Worm (Caenorhabditis elegans) whole organism, young adult: Measurements from ENCODE around the gene math-34.
"Not testable (repeated sequence)": the region's sequence is repeated elsewhere in the genome, so short reads cannot be mapped to it uniquely, and the experiment has no call there.

Experiments
- B0019.2 ChIP-seq: fragments of 200-800 bp; sonication (Bioruptor generic); conservative IDR thresholded peaks from 2 replicates; pipeline ENCODE4 v1.3.6; 2022; ENCODE audit warnings: missing genetic modification reagents, missing genetic modification characterization, missing compliant biosample characterization
- C06A6.2 ChIP-seq: fragments of 200-800 bp; sonication (Bioruptor generic); conservative IDR thresholded peaks from 2 replicates; pipeline ENCODE4 v1.3.6; 2022; ENCODE audit warnings: missing genetic modification characterization, missing compliant biosample characterization
- C17E4.6 ChIP-seq: fragments of 200-800 bp; sonication (Bioruptor generic); IDR thresholded peaks from 2 replicates; pipeline ENCODE4 v1.3.6; 2022; ENCODE audit warnings: missing genetic modification reagents, missing genetic modification characterization, missing compliant biosample characterization
- F23B12.7 ChIP-seq: sonication (generic microtip); optimal IDR thresholded peaks from 2 replicates; lab custom pipeline; 2017; ENCODE audit warnings: missing genetic modification characterization, mild to moderate bottlenecking, missing compliant biosample characterization, antibody characterized with exemption, moderate library complexity; ENCODE audit not compliant: insufficient read depth
- F52B5.7 ChIP-seq: sonication (generic microtip); optimal IDR thresholded peaks from 2 replicates; lab custom pipeline; 2016; ENCODE audit warnings: mild to moderate bottlenecking, missing genetic modification characterization, missing compliant biosample characterization
- F55B11.4 ChIP-seq: sonication (generic microtip); optimal IDR thresholded peaks from 2 replicates; lab custom pipeline; 2016; ENCODE audit warnings: missing compliant biosample characterization, missing genetic modification characterization, borderline replicate concordance; ENCODE audit not compliant: insufficient read depth
- K11D2.4 ChIP-seq: fragments of 200-800 bp; sonication (Bioruptor generic); IDR thresholded peaks from 2 replicates; pipeline ENCODE4 v1.3.6; 2022; ENCODE audit warnings: missing genetic modification reagents, missing genetic modification characterization, missing compliant biosample characterization
- Y53F4B.3 ChIP-seq: fragments of 200-800 bp; sonication (Bioruptor generic); IDR thresholded peaks from 2 replicates; pipeline ENCODE4 v1.3.6; 2022; ENCODE audit warnings: missing genetic modification reagents, missing genetic modification characterization, missing compliant biosample characterization
- Y53G8AR.9 ChIP-seq: fragments of 200-800 bp; sonication (Bioruptor generic); conservative IDR thresholded peaks from 2 replicates; pipeline ENCODE4 v1.3.6; 2022; ENCODE audit warnings: missing genetic modification reagents, missing genetic modification characterization, missing compliant biosample characterization
- Y95B8A.8 ChIP-seq: fragments of 200-800 bp; sonication (Bioruptor generic); IDR thresholded peaks from 2 replicates; pipeline ENCODE4 v1.3.6; 2022; ENCODE audit warnings: missing genetic modification reagents, missing genetic modification characterization, missing compliant biosample characterization
- akir-1 ChIP-seq: fragments of 200-800 bp; sonication (Bioruptor generic); optimal IDR thresholded peaks from 2 replicates; lab custom pipeline; 2018; ENCODE audit warnings: mild to moderate bottlenecking, missing genetic modification characterization, moderate library complexity, missing compliant biosample characterization
- ama-1 ChIP-seq, 3 experiments: fragments of 150-350 bp in 1 of 3; sonication (generic microtip) in 2 of 3; optimal IDR thresholded peaks; 2 replicates each; lab custom pipeline; 2014 to 2018; ENCODE audit warnings: missing biosample characterization in 2 of 3, missing genetic modification characterization in 2 of 3, missing genetic modification reagents in 2 of 3
- atf-7 ChIP-seq: sonication (generic microtip); optimal IDR thresholded peaks from 2 replicates; lab custom pipeline; 2017; ENCODE audit warnings: mild to moderate bottlenecking, missing genetic modification characterization, missing compliant biosample characterization
- attf-6 ChIP-seq: fragments of 200-800 bp; sonication (Bioruptor generic); IDR thresholded peaks from 2 replicates; pipeline ENCODE4 v1.3.6; 2022; ENCODE audit warnings: missing genetic modification reagents, missing genetic modification characterization, missing compliant biosample characterization
- ceh-100 ChIP-seq: fragments of 200-800 bp; sonication (Bioruptor generic); IDR thresholded peaks from 2 replicates; pipeline ENCODE4 v1.3.6; 2022; ENCODE audit warnings: missing genetic modification reagents, missing genetic modification characterization, missing compliant biosample characterization
- ceh-79 ChIP-seq: sonication (generic microtip); optimal IDR thresholded peaks from 2 replicates; lab custom pipeline; 2017; ENCODE audit warnings: mild to moderate bottlenecking, missing genetic modification characterization, missing compliant biosample characterization
- dox-1 ChIP-seq: fragments of 200-800 bp; sonication (Bioruptor generic); IDR thresholded peaks from 2 replicates; pipeline ENCODE4 v1.3.6; 2022; ENCODE audit warnings: missing genetic modification reagents, missing genetic modification characterization, missing compliant biosample characterization
- dpl-1 ChIP-seq: fragments of 150-350 bp; optimal IDR thresholded peaks from 2 replicates; lab custom pipeline; 2014; ENCODE audit warnings: missing biosample characterization, missing genetic modification reagents, missing genetic modification characterization
- egl-44 ChIP-seq: fragments of 200-800 bp; sonication (Bioruptor generic); IDR thresholded peaks from 2 replicates; pipeline ENCODE4 v1.3.6; 2022; ENCODE audit warnings: missing genetic modification reagents, missing genetic modification characterization, missing compliant biosample characterization
- egrh-3 ChIP-seq: fragments of 200-800 bp; sonication (Bioruptor generic); IDR thresholded peaks from 2 replicates; pipeline ENCODE4 v1.3.6; 2022; ENCODE audit warnings: missing genetic modification reagents, missing genetic modification characterization, missing compliant biosample characterization
- ets-4 ChIP-seq: fragments of 200-800 bp; sonication (Bioruptor generic); optimal IDR thresholded peaks from 2 replicates; lab custom pipeline; 2018; ENCODE audit warnings: mild to moderate bottlenecking, missing genetic modification characterization, missing compliant biosample characterization
- let-526 ChIP-seq: fragments of 200-800 bp; sonication (Bioruptor generic); IDR thresholded peaks from 2 replicates; pipeline ENCODE4 v1.3.6; 2022; ENCODE audit warnings: missing genetic modification reagents, missing genetic modification characterization, missing compliant biosample characterization
- lin-40 ChIP-seq: sonication (generic microtip); optimal IDR thresholded peaks from 2 replicates; lab custom pipeline; 2016; ENCODE audit warnings: missing genetic modification characterization, mild to moderate bottlenecking, missing compliant biosample characterization, missing genotype, missing genetic modification reagents
- madf-10 ChIP-seq: sonication (generic microtip); optimal IDR thresholded peaks from 2 replicates; lab custom pipeline; 2016; ENCODE audit warnings: mild to moderate bottlenecking, missing genetic modification characterization, missing compliant biosample characterization
- mes-4 ChIP-seq: sonication (generic microtip); optimal IDR thresholded peaks from 2 replicates; lab custom pipeline; 2016; ENCODE audit warnings: missing genotype, missing genetic modification characterization, missing compliant biosample characterization
- nhr-179 ChIP-seq: sonication (generic microtip); optimal IDR thresholded peaks from 2 replicates; lab custom pipeline; 2016; ENCODE audit warnings: mild to moderate bottlenecking, missing genetic modification characterization, missing compliant biosample characterization
- nhr-80 ChIP-seq: sonication (generic microtip); optimal IDR thresholded peaks from 2 replicates; lab custom pipeline; 2016; ENCODE audit warnings: missing genetic modification characterization, missing compliant biosample characterization
- nhr-90 ChIP-seq: sonication (generic microtip); optimal IDR thresholded peaks from 2 replicates; lab custom pipeline; 2016; ENCODE audit warnings: missing genotype, mild to moderate bottlenecking, missing genetic modification characterization, missing compliant biosample characterization
- repo-1 ChIP-seq: sonication (generic microtip); optimal IDR thresholded peaks from 2 replicates; lab custom pipeline; 2017; ENCODE audit warnings: mild to moderate bottlenecking, missing genetic modification characterization, missing compliant biosample characterization
- sptf-2 ChIP-seq: fragments of 200-800 bp; sonication (Bioruptor generic); optimal IDR thresholded peaks from 2 replicates; lab custom pipeline; 2018; ENCODE audit warnings: mild to moderate bottlenecking, missing genetic modification characterization, missing compliant biosample characterization
- xnd-1 ChIP-seq: sonication (generic microtip); optimal IDR thresholded peaks from 2 replicates; lab custom pipeline; 2016; ENCODE audit warnings: missing genotype, missing genetic modification reagents, missing genetic modification characterization, missing compliant biosample characterization
- zim-3 ChIP-seq: sonication (generic microtip); optimal IDR thresholded peaks from 2 replicates; lab custom pipeline; 2017; ENCODE audit warnings: mild to moderate bottlenecking, missing genetic modification characterization, moderate library complexity, missing compliant biosample characterization
- ztf-26 ChIP-seq: sonication (generic microtip); optimal IDR thresholded peaks from 2 replicates; lab custom pipeline; 2017; ENCODE audit warnings: missing genetic modification characterization, missing compliant biosample characterization
- ztf-6 ChIP-seq: fragments of 200-800 bp; sonication (Bioruptor generic); IDR thresholded peaks from 2 replicates; pipeline ENCODE4 v1.3.6; 2022; ENCODE audit warnings: missing genetic modification reagents, missing genetic modification characterization, missing compliant biosample characterization

The math-34 gene

ce11 chrII:1028602-1029001, at the start of gene math-34:
Gene math-34, plus strand, starts transcription at chrII:1028972.
- no peak for TF ChIP-seq repo-1 (tag; lab: Kevin White, UChicago)
- TF ChIP-seq nhr-80 = peak; percentile 58

DNA sequence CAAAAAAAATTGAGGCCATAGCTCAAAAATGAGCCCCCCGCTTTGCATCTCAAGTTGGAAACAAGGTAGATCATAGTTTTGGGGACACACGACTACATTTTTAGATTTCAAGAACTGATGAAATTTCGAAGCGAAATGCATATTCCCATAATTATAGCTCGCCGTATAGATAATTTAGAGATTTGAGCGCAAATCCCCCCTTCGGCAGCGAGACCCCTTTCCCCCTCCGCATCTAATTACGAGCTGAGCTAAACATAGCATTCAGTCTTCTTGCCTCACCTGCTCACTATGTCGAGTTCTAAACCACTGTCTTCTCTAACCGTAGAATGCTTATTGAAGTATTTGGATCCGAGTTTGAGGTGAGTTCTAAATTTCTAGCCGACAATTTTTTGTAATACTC, 49.6 kb upstream of the math-34 start, which contains the start of the genes fbxc-17 and fbxc-15:
Gene fbxc-17, minus strand, starts transcription at position 101 of the 400 bp plus-strand sequence.
Gene fbxc-15, plus strand, starts transcription at position 289 of the 400 bp plus-strand sequence.
- TF ChIP-seq lin-40 (tag; lab: Kevin White, UChicago) (no peak), ets-4 (GFP tag; lab: Kevin White, UChicago) (no peak), F52B5.7 (tag; lab: Kevin White, UChicago) (no peak), egl-44 (GFP tag; lab: Robert Waterston, UW) (no peak), egrh-3 (GFP tag; lab: Robert Waterston, UW) (no peak), C17E4.6 (GFP tag; lab: Robert Waterston, UW) (no peak), let-526 (GFP tag; lab: Robert Waterston, UW) (no peak), C06A6.2 (GFP tag; lab: Robert Waterston, UW) (no peak), dpl-1 (GFP tag; lab: Kevin White, UChicago) (no peak), Y53F4B.3 (no peak), ceh-100 (GFP tag; lab: Robert Waterston, UW) (no peak), sptf-2 (no peak), ceh-79 (tag; lab: Kevin White, UChicago) (no peak), akir-1 (GFP tag; lab: Kevin White, UChicago) (no peak), F23B12.7 (no peak), mes-4 (no peak), Y95B8A.8 (GFP tag; lab: Robert Waterston, UW) (no peak), madf-10 (tag; lab: Kevin White, UChicago) (no peak), nhr-179 (tag; lab: Kevin White, UChicago) (no peak)

DNA sequence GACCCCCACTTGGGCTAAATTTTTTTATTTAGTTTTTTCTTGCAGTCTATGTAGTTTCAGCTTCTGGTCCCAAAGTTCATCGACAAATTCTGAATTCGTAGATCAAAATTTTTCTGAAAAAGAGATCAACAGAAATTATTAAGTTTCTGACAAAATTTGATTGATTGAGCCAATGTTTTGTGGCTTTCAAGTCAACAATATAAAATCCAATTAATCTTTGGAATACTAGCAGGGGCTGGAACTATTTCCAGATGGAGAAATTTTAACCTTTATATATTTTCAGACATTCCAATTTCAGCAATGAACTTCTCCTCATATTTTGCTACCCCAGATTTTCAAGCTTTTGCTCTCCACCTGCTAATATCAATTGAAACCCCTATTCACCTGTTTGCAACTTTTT, 45.9 kb upstream of the math-34 start, which contains the start of gene srh-274:
Gene srh-274, plus strand, starts transcription at position 301 of the 400 bp plus-strand sequence.
- TF ChIP-seq B0019.2 (GFP tag; lab: Robert Waterston, UW) (no peak), dox-1 (no peak), Y53G8AR.9 (GFP tag; lab: Robert Waterston, UW) (no peak), sptf-2 (no peak), ztf-26 (tag; lab: Kevin White, UChicago) (no peak), akir-1 (GFP tag; lab: Kevin White, UChicago) (no peak), egl-44 (GFP tag; lab: Robert Waterston, UW) (no peak), K11D2.4 (GFP tag; lab: Robert Waterston, UW) (no peak), zim-3 (tag; lab: Kevin White, UChicago) (no peak), ztf-6 (no peak), xnd-1 (tag; lab: Kevin White, UChicago) (no peak), F55B11.4 (tag; lab: Kevin White, UChicago) (no peak), attf-6 (GFP tag; lab: Robert Waterston, UW) (no peak), ama-1 (optimal IDR thresholded peaks at IDR 0.05; lab: Kevin White, UChicago) (no peak), ama-1 (GFP tag; optimal IDR thresholded peaks at IDR 0.05; lab: Kevin White, UChicago) (no peak)

- TF ChIP-seq ztf-6; nhr-90 (tag; lab: Kevin White, UChicago); atf-7: not testable (repeated sequence)
Measured at ce11 chrII:985703-986102, 43.1 kb upstream of the math-34 start, which contains the start of gene fbxc-40. Gene fbxc-40, plus strand, starts transcription at chrII:986003.
